Fruit fly (Drosophila melanogaster) whole organism, embryonic: Measurements from ENCODE around the gene not.

Experiments
- ATbp ChIP-seq: fragments of 200-800 bp; sonication (Bioruptor generic); optimal IDR thresholded peaks from 2 replicates; lab custom pipeline; 2017; ENCODE audit warnings: missing biosample characterization, mild to moderate bottlenecking, missing genetic modification characterization, missing genetic modification reagents
- CG12071 ChIP-seq: fragments of 200-800 bp; sonication (Bioruptor generic); optimal IDR thresholded peaks from 3 replicates; lab custom pipeline; 2018; ENCODE audit warnings: missing biosample characterization, mild to moderate bottlenecking, missing genetic modification characterization
- CG12769 ChIP-seq: fragments of 200-800 bp; sonication (Bioruptor generic); optimal IDR thresholded peaks from 2 replicates; lab custom pipeline; 2019; ENCODE audit warnings: missing biosample characterization, mild to moderate bottlenecking, missing genetic modification characterization, moderate library complexity
- CG1529 ChIP-seq: fragments of 200-800 bp; sonication (Bioruptor generic); optimal IDR thresholded peaks from 3 replicates; lab custom pipeline; 2018; ENCODE audit warnings: missing biosample characterization, missing genetic modification characterization
- CG1602 ChIP-seq: fragments of 200-800 bp; sonication (Bioruptor generic); optimal IDR thresholded peaks from 3 replicates; lab custom pipeline; 2016; ENCODE audit warnings: missing biosample characterization, missing genetic modification characterization
- CG1647 ChIP-seq: fragments of 200-800 bp; sonication (Bioruptor generic); optimal IDR thresholded peaks from 3 replicates; lab custom pipeline; 2016; ENCODE audit warnings: missing biosample characterization, missing genetic modification characterization
- CG2202 ChIP-seq: fragments of 200-800 bp; sonication (Bioruptor generic); optimal IDR thresholded peaks from 2 replicates; lab custom pipeline; 2018; ENCODE audit warnings: missing biosample characterization, mild to moderate bottlenecking, missing genetic modification characterization
- CG31388 ChIP-seq: fragments of 200-800 bp; sonication (Bioruptor generic); optimal IDR thresholded peaks from 2 replicates; lab custom pipeline; 2016; ENCODE audit warnings: missing biosample characterization, missing genetic modification characterization
- CG32772 ChIP-seq: fragments of 200-800 bp; sonication (Bioruptor generic); IDR thresholded peaks from 2 replicates; pipeline ENCODE4 v1.3.6; 2022; ENCODE audit warnings: missing biosample characterization, missing genetic modification characterization
- CG3281 ChIP-seq: fragments of 200-800 bp; sonication (Bioruptor generic); optimal IDR thresholded peaks from 3 replicates; lab custom pipeline; 2017; ENCODE audit warnings: missing biosample characterization, mild to moderate bottlenecking, missing genetic modification characterization
- CG34224 ChIP-seq: fragments of 200-800 bp; sonication (Bioruptor generic); IDR thresholded peaks from 3 replicates; pipeline ENCODE4 v1.3.6; 2022; ENCODE audit warnings: missing biosample characterization, missing genetic modification characterization; ENCODE audit not compliant: partially characterized antibody
- CG34376 ChIP-seq: fragments of 200-800 bp; sonication (Bioruptor generic); optimal IDR thresholded peaks from 2 replicates; lab custom pipeline; 2018; ENCODE audit warnings: missing biosample characterization, mild to moderate bottlenecking, missing genetic modification characterization
- CG3995 ChIP-seq: fragments of 200-800 bp; sonication (Bioruptor generic); optimal IDR thresholded peaks from 3 replicates; lab custom pipeline; 2016; ENCODE audit warnings: missing biosample characterization, missing genetic modification characterization
- CG4282 ChIP-seq: fragments of 200-800 bp; sonication (Bioruptor generic); optimal IDR thresholded peaks from 2 replicates; lab custom pipeline; 2016; ENCODE audit warnings: missing biosample characterization, missing genetic modification characterization
- CG4328 ChIP-seq: fragments of 200-800 bp; sonication (Bioruptor generic); optimal IDR thresholded peaks from 3 replicates; lab custom pipeline; 2017; ENCODE audit warnings: missing biosample characterization, missing genetic modification reagents, missing genetic modification characterization
- CG4424 ChIP-seq: fragments of 200-800 bp; sonication (Bioruptor generic); optimal IDR thresholded peaks from 3 replicates; lab custom pipeline; 2016; ENCODE audit warnings: missing biosample characterization, missing genetic modification characterization
- CG4730 ChIP-seq: fragments of 200-800 bp; sonication (Bioruptor generic); IDR thresholded peaks from 2 replicates; pipeline ENCODE4 v1.3.6; 2022; ENCODE audit warnings: missing biosample characterization, missing genetic modification characterization
- CG4820 ChIP-seq: fragments of 200-800 bp; sonication (Bioruptor generic); optimal IDR thresholded peaks from 3 replicates; lab custom pipeline; 2016; ENCODE audit warnings: missing biosample characterization, missing genetic modification characterization
- CG6175 ChIP-seq: fragments of 200-800 bp; sonication (Bioruptor generic); IDR thresholded peaks from 3 replicates; pipeline ENCODE4 v1.3.6; 2022; ENCODE audit warnings: missing biosample characterization, missing genetic modification characterization
- CG6854 ChIP-seq: fragments of 200-800 bp; sonication (Bioruptor generic); optimal IDR thresholded peaks from 3 replicates; lab custom pipeline; 2017; ENCODE audit warnings: missing biosample characterization, mild to moderate bottlenecking, missing genetic modification characterization
- CG7357 ChIP-seq: fragments of 200-800 bp; sonication (Bioruptor generic); IDR thresholded peaks from 3 replicates; pipeline ENCODE4 v1.3.6; 2022; ENCODE audit warnings: missing biosample characterization, missing genetic modification characterization
- CHES-1-like ChIP-seq: fragments of 200-800 bp; sonication (Bioruptor generic); optimal IDR thresholded peaks from 2 replicates; lab custom pipeline; 2016; ENCODE audit warnings: missing biosample characterization, missing genetic modification characterization
- Camta ChIP-seq: fragments of 200-800 bp; sonication (Bioruptor generic); optimal IDR thresholded peaks from 2 replicates; lab custom pipeline; 2016; ENCODE audit warnings: missing biosample characterization, missing genetic modification characterization
- Dip2 ChIP-seq: fragments of 200-800 bp; sonication (Bioruptor generic); IDR thresholded peaks from 2 replicates; pipeline ENCODE4 v1.3.6; 2022; ENCODE audit warnings: missing biosample characterization, missing genetic modification characterization
- Fer2 ChIP-seq: fragments of 200-800 bp; sonication (Bioruptor generic); optimal IDR thresholded peaks from 2 replicates; lab custom pipeline; 2018; ENCODE audit warnings: missing biosample characterization, mild to moderate bottlenecking, missing genetic modification characterization, moderate library complexity
- Gug ChIP-seq: fragments of 200-800 bp; sonication (Bioruptor generic); IDR thresholded peaks from 4 replicates; pipeline ENCODE4 v1.3.6; 2022; ENCODE audit warnings: missing biosample characterization, missing genetic modification characterization
- HLH54F ChIP-seq: fragments of 200-800 bp; sonication (Bioruptor generic); optimal IDR thresholded peaks from 3 replicates; lab custom pipeline; 2016; ENCODE audit warnings: missing biosample characterization, missing genetic modification characterization
- Hr39 ChIP-seq: fragments of >200 bp; optimal IDR thresholded peaks from 2 replicates; lab custom pipeline; 2017
- Hr78 ChIP-seq, 2 experiments: fragments of 200-800 bp in 1 of 2; fragments of >200 bp in 1 of 2; sonication (Bioruptor generic) in 1 of 2; optimal IDR thresholded peaks; 2 replicates each; lab custom pipeline; 2017 to 2019; ENCODE audit warnings: missing biosample characterization in 2 of 2, missing genetic modification characterization in 2 of 2, mild to moderate bottlenecking in 1 of 2, moderate library complexity in 1 of 2
- NC2β ChIP-seq: fragments of 200-800 bp; sonication (Bioruptor generic); optimal IDR thresholded peaks from 2 replicates; lab custom pipeline; 2016; ENCODE audit warnings: missing biosample characterization, missing genetic modification characterization
- Nf-YB ChIP-seq: fragments of 200-800 bp; sonication (Bioruptor generic); optimal IDR thresholded peaks from 3 replicates; lab custom pipeline; 2019; ENCODE audit warnings: missing biosample characterization, mild to moderate bottlenecking, missing genetic modification characterization, moderate library complexity
- Ptx1 ChIP-seq: fragments of 200-800 bp; sonication (Bioruptor generic); IDR thresholded peaks from 2 replicates; pipeline ENCODE4 v1.3.6; 2022; ENCODE audit warnings: missing biosample characterization, missing genetic modification characterization
- Rfx ChIP-seq: fragments of 200-800 bp; sonication (Bioruptor generic); IDR thresholded peaks from 2 replicates; pipeline ENCODE4 v1.3.6; 2022; ENCODE audit warnings: missing biosample characterization, missing genetic modification characterization
- abd-A ChIP-seq: fragments of 200-800 bp; sonication (Bioruptor generic); optimal IDR thresholded peaks from 3 replicates; lab custom pipeline; 2019; ENCODE audit warnings: missing biosample characterization, mild to moderate bottlenecking, missing genetic modification characterization, moderate library complexity
- ato ChIP-seq: fragments of 200-800 bp; sonication (Bioruptor generic); IDR thresholded peaks from 2 replicates; pipeline ENCODE4 v1.3.6; 2022; ENCODE audit warnings: missing biosample characterization, missing genetic modification characterization; ENCODE audit not compliant: partially characterized antibody
- bbx ChIP-seq: fragments of 200-800 bp; sonication (Bioruptor generic); IDR thresholded peaks from 2 replicates; pipeline ENCODE4 v1.3.6; 2022; ENCODE audit warnings: missing biosample characterization, missing genetic modification characterization; ENCODE audit not compliant: partially characterized antibody
- caup ChIP-seq: fragments of 200-800 bp; sonication (Bioruptor generic); optimal IDR thresholded peaks from 3 replicates; lab custom pipeline; 2017; ENCODE audit warnings: missing biosample characterization, mild to moderate bottlenecking, missing genetic modification characterization, moderate library complexity; ENCODE audit not compliant: severe bottlenecking
- chinmo ChIP-seq: fragments of 200-800 bp; sonication (Bioruptor generic); IDR thresholded peaks from 4 replicates; pipeline ENCODE4 v1.3.6; 2022; ENCODE audit warnings: missing biosample characterization, missing genetic modification characterization; ENCODE audit not compliant: partially characterized antibody
- crol ChIP-seq: fragments of 200-800 bp; sonication (Bioruptor generic); IDR thresholded peaks from 2 replicates; pipeline ENCODE4 v1.3.6; 2022; ENCODE audit warnings: missing biosample characterization, missing genetic modification characterization
- exex ChIP-seq: fragments of 200-800 bp; sonication (Bioruptor generic); optimal IDR thresholded peaks from 4 replicates; lab custom pipeline; 2018; ENCODE audit warnings: missing biosample characterization, mild to moderate bottlenecking, missing genetic modification characterization, moderate library complexity
- fd102C ChIP-seq: fragments of 200-800 bp; sonication (Bioruptor generic); optimal IDR thresholded peaks from 2 replicates; lab custom pipeline; 2018; ENCODE audit warnings: missing biosample characterization, mild to moderate bottlenecking, missing genetic modification characterization, moderate library complexity
- gcm2 ChIP-seq: fragments of 200-800 bp; sonication (Bioruptor generic); optimal IDR thresholded peaks from 2 replicates; lab custom pipeline; 2016; ENCODE audit warnings: missing biosample characterization, missing genetic modification characterization
- gsb ChIP-seq: fragments of 200-800 bp; sonication (Bioruptor generic); IDR thresholded peaks from 2 replicates; pipeline ENCODE4 v1.3.6; 2022; ENCODE audit warnings: missing biosample characterization, missing genetic modification characterization
- ham ChIP-seq: fragments of 200-800 bp; sonication (Bioruptor generic); IDR thresholded peaks from 2 replicates; pipeline ENCODE4 v1.3.6; 2022; ENCODE audit warnings: missing biosample characterization, missing genetic modification characterization
- kay ChIP-seq: fragments of 200-800 bp; sonication (Bioruptor generic); optimal IDR thresholded peaks from 2 replicates; lab custom pipeline; 2016; ENCODE audit warnings: missing biosample characterization, missing genetic modification characterization
- pb ChIP-seq: fragments of 200-800 bp; sonication (Bioruptor generic); optimal IDR thresholded peaks from 3 replicates; lab custom pipeline; 2016; ENCODE audit warnings: missing biosample characterization, missing genetic modification characterization
- rib ChIP-seq: fragments of 200-800 bp; sonication (Bioruptor generic); IDR thresholded peaks from 2 replicates; pipeline ENCODE4 v1.3.6; 2022; ENCODE audit warnings: missing biosample characterization, missing genetic modification characterization
- sisA ChIP-seq: fragments of 200-800 bp; sonication (Bioruptor generic); IDR thresholded peaks from 2 replicates; pipeline ENCODE4 v1.3.6; 2022; ENCODE audit warnings: missing biosample characterization, missing genetic modification characterization
- ttk ChIP-seq: fragments of 200-800 bp; sonication (Bioruptor generic); IDR thresholded peaks from 2 replicates; pipeline ENCODE4 v2.1.2; 2022; ENCODE audit warnings: missing biosample characterization, missing genetic modification characterization
- wdn ChIP-seq: fragments of 200-800 bp; sonication (Bioruptor generic); IDR thresholded peaks from 2 replicates; pipeline ENCODE4 v1.3.6; 2022; ENCODE audit warnings: missing biosample characterization, missing genetic modification characterization
- zfh1 ChIP-seq: fragments of 200-800 bp; sonication (Bioruptor generic); IDR thresholded peaks from 3 replicates; pipeline ENCODE4 v1.3.6; 2022; ENCODE audit warnings: missing biosample characterization, missing genetic modification characterization

Gene not

DNA sequence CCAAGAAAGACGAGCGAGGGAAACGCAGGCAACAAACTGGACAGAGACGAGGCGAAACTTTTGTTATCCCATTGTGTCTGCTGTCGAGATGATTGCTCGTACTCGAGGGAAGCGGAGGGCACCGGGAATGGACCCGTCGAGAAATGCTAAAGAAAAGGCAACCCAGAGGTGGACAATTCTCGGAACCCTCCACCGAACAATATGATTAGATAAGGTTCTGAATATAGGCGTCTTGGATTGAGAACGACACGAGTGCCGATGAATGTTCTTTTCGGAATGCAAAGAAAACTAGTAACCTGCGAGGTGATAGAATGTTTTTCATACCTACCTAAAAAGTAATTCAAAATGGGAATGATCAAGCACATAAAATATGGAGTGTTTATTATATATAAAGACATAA is 7.9 kb upstream of the not start (continued):
- TF ChIP-seq Nf-YB (GFP tag; lab: Kevin White, UChicago), result no peak
- TF ChIP-seq CG1529 (GFP tag; lab: Kevin White, UChicago), result no peak
- no peak for TF ChIP-seq CG7357 (GFP tag; lab: Robert Waterston, UW)
- TF ChIP-seq CG4730 (GFP tag; lab: Robert Waterston, UW), result no peak
- TF ChIP-seq ato (GFP tag; lab: Robert Waterston, UW), result no peak
- TF ChIP-seq bbx (GFP tag; lab: Robert Waterston, UW), result no peak
- TF ChIP-seq CG2202 (tag; lab: Kevin White, UChicago), result no peak
- no peak for TF ChIP-seq Camta (GFP tag; lab: Kevin White, UChicago)
- no peak for TF ChIP-seq CG4328
- TF ChIP-seq Rfx (GFP tag; lab: Robert Waterston, UW), result no peak
- TF ChIP-seq Ptx1 (GFP tag; lab: Robert Waterston, UW), result no peak

DNA sequence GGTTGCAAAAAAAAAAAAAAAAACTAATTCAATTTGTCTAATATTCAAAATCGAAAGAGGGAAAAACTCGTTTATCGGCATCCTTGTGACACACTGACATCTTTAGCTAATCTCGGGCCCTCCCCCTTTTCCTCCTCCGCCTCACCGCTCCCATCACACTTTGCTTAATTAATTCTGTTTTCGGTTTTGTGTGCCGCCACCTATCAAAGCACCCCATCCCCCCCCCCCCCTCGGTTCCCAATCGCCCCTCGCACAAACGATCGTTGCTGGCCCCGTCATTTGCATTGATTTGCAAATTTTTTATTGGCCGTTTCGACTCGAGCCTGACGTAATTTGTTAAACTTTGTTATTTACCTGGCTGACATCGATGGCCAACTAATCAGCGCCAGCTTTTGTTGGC is 6.5 kb upstream of the not start:
- TF ChIP-seq ATbp (GFP tag; lab: Kevin White, UChicago) (no peak), CG32772 (GFP tag; lab: Robert Waterston, UW) (no peak), exex (tag; lab: Kevin White, UChicago) (peak; percentile 10), CG34376 (GFP tag; lab: Kevin White, UChicago) (no peak), CG4282 (GFP tag; lab: Kevin White, UChicago) (no peak), Fer2 (tag; lab: Kevin White, UChicago) (no peak), CG12071 (GFP tag; lab: Kevin White, UChicago) (no peak), CG6175 (GFP tag; lab: Robert Waterston, UW) (0 out of 3 replicates have a peak, but pooled peaks have one; percentile 39), CG1647 (GFP tag; lab: Kevin White, UChicago) (no peak), CG4424 (GFP tag; lab: Kevin White, UChicago) (no peak), gsb (GFP tag; lab: Robert Waterston, UW) (no peak), fd102C (no peak), crol (GFP tag; lab: Robert Waterston, UW) (peak; percentile 79), kay (no peak), wdn (no peak), CG3995 (GFP tag; lab: Kevin White, UChicago) (no peak), caup (GFP tag; lab: Kevin White, UChicago) (no peak), CG12769 (tag; lab: Kevin White, UChicago) (peak; percentile 60), ttk (GFP tag; lab: Robert Waterston, UW) (no peak), sisA (GFP tag; lab: Robert Waterston, UW) (no peak), CG34224 (GFP tag; lab: Robert Waterston, UW) (no peak), CG31388 (GFP tag; lab: Kevin White, UChicago) (no peak), CG3281 (no peak), CG6854 (GFP tag; lab: Kevin White, UChicago) (no peak), CG1602 (no peak), HLH54F (GFP tag; lab: Kevin White, UChicago) (no peak), Gug (GFP tag; lab: Robert Waterston, UW) (no peak), pb (no peak), zfh1 (GFP tag; lab: Robert Waterston, UW) (no peak), CHES-1-like (GFP tag; lab: Kevin White, UChicago) (no peak), chinmo (peak; percentile 66; the same call in 1 of the 4 replicates), Hr78 (GFP tag; optimal IDR thresholded peaks at IDR 0.05; lab: Kevin White, UChicago) (no peak), Dip2 (no peak), abd-A (tag; lab: Kevin White, UChicago) (peak; percentile 9), gcm2 (GFP tag; lab: Kevin White, UChicago) (no peak), CG4820 (GFP tag; lab: Kevin White, UChicago) (no peak), rib (peak; percentile 65; the same call in 1 of the 2 replicates), NC2β (GFP tag; lab: Kevin White, UChicago) (no peak), Hr39 (peak; percentile 52), ham (GFP tag; lab: Robert Waterston, UW) (no peak)
